Worm (Caenorhabditis elegans) whole organism, L4 larva: Measurements from ENCODE around the gene mrps-34.
A peak's percentile ranks its signal among the peaks of the same experiment; 100 is the strongest.

Experiments
- F44E2.7 ChIP-seq: fragments of 200-800 bp; sonication (Bioruptor generic); IDR thresholded peaks from 2 replicates; pipeline ENCODE4 v2.1.2; 2022; ENCODE audit warnings: missing genetic modification characterization, missing compliant biosample characterization
- ama-1 ChIP-seq: fragments of 150-350 bp; optimal IDR thresholded peaks from 2 replicates; lab custom pipeline; 2014; ENCODE audit warnings: inconsistent platforms, mixed read lengths
- fkh-10 ChIP-seq: fragments of 150-350 bp; optimal IDR thresholded peaks from 2 replicates; lab custom pipeline; 2014; ENCODE audit warnings: missing biosample characterization, missing genetic modification reagents, missing genetic modification characterization
- lin-39 ChIP-seq: fragments of 150-350 bp; optimal IDR thresholded peaks from 2 replicates; lab custom pipeline; 2014; ENCODE audit warnings: missing biosample characterization, missing genetic modification reagents, missing genetic modification characterization
- lsy-2 ChIP-seq, 2 experiments: fragments of 150-350 bp in 1 of 2; sonication (generic microtip) in 1 of 2; optimal IDR thresholded peaks; 2 replicates each; lab custom pipeline; 2014 to 2017; ENCODE audit warnings: missing biosample characterization in 2 of 2, missing genetic modification characterization in 2 of 2
- nhr-6 ChIP-seq: fragments of 150-350 bp; optimal IDR thresholded peaks from 2 replicates; lab custom pipeline; 2014; ENCODE audit warnings: missing biosample characterization, missing genetic modification characterization
- nhr-76 ChIP-seq: fragments of 150-350 bp; optimal IDR thresholded peaks from 2 replicates; lab custom pipeline; 2014; ENCODE audit warnings: missing biosample characterization, missing genetic modification characterization
- pqm-1 ChIP-seq: sonication (generic microtip); optimal IDR thresholded peaks from 2 replicates; lab custom pipeline; 2017; ENCODE audit warnings: missing biosample characterization, missing genetic modification characterization
- snpc-4 ChIP-seq: fragments of 150-350 bp; optimal IDR thresholded peaks from 2 replicates; lab custom pipeline; 2014; ENCODE audit warnings: missing biosample characterization, missing genetic modification characterization
- unc-130 ChIP-seq: sonication (generic microtip); optimal IDR thresholded peaks from 2 replicates; lab custom pipeline; 2016; ENCODE audit warnings: missing genetic modification reagents, missing genetic modification characterization, missing compliant biosample characterization
- unc-39 ChIP-seq: sonication (generic microtip); optimal IDR thresholded peaks from 2 replicates; lab custom pipeline; 2017; ENCODE audit warnings: missing biosample characterization, missing genetic modification characterization

- TF ChIP-seq unc-39 (tag; lab: Kevin White, UChicago) (no peak), F44E2.7 (no peak), nhr-76 (tag; lab: Kevin White, UChicago) (no peak), snpc-4 (tag; lab: Kevin White, UChicago) (no peak), lin-39 (tag; lab: Kevin White, UChicago) (no peak), lsy-2 (tag; optimal IDR thresholded peaks at IDR 0.05; lab: Kevin White, UChicago) (peak in 1 of 2 experiments; percentile 62), pqm-1 (tag; lab: Kevin White, UChicago) (no peak), ama-1 (no peak), nhr-6 (tag; lab: Kevin White, UChicago) (peak; percentile 22), fkh-10 (no peak), unc-130 (no peak)
Measured at ce11 chrIII:4578385-4578903, 36.2 kb upstream of the mrps-34 start, which contains the start of the genes sel-5 and wdr-48.
